Fruit fly (Drosophila melanogaster) whole organism, embryonic: ENCODE measurements around the gene Est-6.

Experiments used
- Awh ChIP-seq: fragments of 200-800 bp; sonication (Bioruptor generic); IDR thresholded peaks from 2 replicates; pipeline ENCODE4, ENCODE4 v1.3.6; 2022; ENCODE audit warnings: missing biosample characterization, missing genetic modification characterization
- Bgb ChIP-seq: fragments of 200-800 bp; sonication (Bioruptor generic); IDR thresholded peaks from 2 replicates; pipeline ENCODE4 v1.3.6; 2022; ENCODE audit warnings: missing biosample characterization, missing genetic modification characterization; ENCODE audit not compliant: partially characterized antibody
- CG10979 ChIP-seq: fragments of 200-800 bp; sonication (Bioruptor generic); optimal IDR thresholded peaks from 2 replicates; lab custom pipeline; 2018; ENCODE audit warnings: missing biosample characterization, mild to moderate bottlenecking, missing genetic modification characterization, moderate library complexity
- CG11504 ChIP-seq: fragments of 200-800 bp; sonication (Bioruptor generic); optimal IDR thresholded peaks from 3 replicates; lab custom pipeline; 2019; ENCODE audit warnings: missing biosample characterization, mild to moderate bottlenecking, missing genetic modification characterization, moderate library complexity
- CG12071 ChIP-seq: fragments of 200-800 bp; sonication (Bioruptor generic); optimal IDR thresholded peaks from 3 replicates; lab custom pipeline; 2018; ENCODE audit warnings: missing biosample characterization, mild to moderate bottlenecking, missing genetic modification characterization
- CG15011 ChIP-seq: fragments of 200-800 bp; sonication (Bioruptor generic); optimal IDR thresholded peaks from 3 replicates; lab custom pipeline; 2018; ENCODE audit warnings: missing biosample characterization, mild to moderate bottlenecking, missing genetic modification characterization
- CG15073 ChIP-seq: fragments of 200-800 bp; sonication (Bioruptor generic); optimal IDR thresholded peaks from 2 replicates; lab custom pipeline; 2016; ENCODE audit warnings: missing biosample characterization, missing genetic modification characterization
- CG16779 ChIP-seq: fragments of 200-800 bp; sonication (Bioruptor generic); IDR thresholded peaks from 2 replicates; pipeline ENCODE4 v1.3.6; 2022; ENCODE audit warnings: missing biosample characterization, missing genetic modification characterization
- CG17328 ChIP-seq: fragments of 200-800 bp; sonication (Bioruptor generic); IDR thresholded peaks from 2 replicates; pipeline ENCODE4 v1.3.6; 2022; ENCODE audit warnings: missing biosample characterization, missing genetic modification characterization
- CG18599 ChIP-seq: fragments of 200-800 bp; sonication (Bioruptor generic); optimal IDR thresholded peaks from 3 replicates; lab custom pipeline; 2017; ENCODE audit warnings: missing biosample characterization, missing genetic modification characterization, mild to moderate bottlenecking, moderate library complexity, missing genetic modification reagents
- CG30403 ChIP-seq: fragments of 200-800 bp; sonication (Bioruptor generic); optimal IDR thresholded peaks from 3 replicates; lab custom pipeline; 2016; ENCODE audit warnings: missing biosample characterization, missing genetic modification characterization
- CG34224 ChIP-seq: fragments of 200-800 bp; sonication (Bioruptor generic); IDR thresholded peaks from 3 replicates; pipeline ENCODE4 v1.3.6; 2022; ENCODE audit warnings: missing biosample characterization, missing genetic modification characterization; ENCODE audit not compliant: partially characterized antibody
- CG5180 ChIP-seq: fragments of 200-800 bp; sonication (Bioruptor generic); optimal IDR thresholded peaks from 3 replicates; lab custom pipeline; 2017; ENCODE audit warnings: missing biosample characterization, missing genetic modification characterization, mild to moderate bottlenecking, moderate library complexity, missing genetic modification reagents
- CG5245 ChIP-seq: fragments of 200-800 bp; sonication (Bioruptor generic); optimal IDR thresholded peaks from 3 replicates; lab custom pipeline; 2016; ENCODE audit warnings: missing biosample characterization, missing genetic modification characterization
- CG6683 ChIP-seq: fragments of 200-800 bp; sonication (Bioruptor generic); optimal IDR thresholded peaks from 2 replicates; lab custom pipeline; 2017; ENCODE audit warnings: missing biosample characterization, mild to moderate bottlenecking, missing genetic modification characterization, missing genetic modification reagents
- CG7928 ChIP-seq: fragments of 200-800 bp; sonication (Bioruptor generic); optimal IDR thresholded peaks from 2 replicates; lab custom pipeline; 2017; ENCODE audit warnings: missing biosample characterization, mild to moderate bottlenecking, missing genetic modification characterization
- CG8944 ChIP-seq: fragments of 200-800 bp; sonication (Bioruptor generic); optimal IDR thresholded peaks from 3 replicates; lab custom pipeline; 2016; ENCODE audit warnings: missing biosample characterization, missing genetic modification characterization
- CoRest ChIP-seq: fragments of 200-800 bp; sonication (Bioruptor generic); optimal IDR thresholded peaks from 3 replicates; lab custom pipeline; 2018; ENCODE audit warnings: missing biosample characterization, mild to moderate bottlenecking, missing genetic modification characterization, moderate library complexity
- D19B ChIP-seq: fragments of 200-800 bp; sonication (Bioruptor generic); optimal IDR thresholded peaks from 2 replicates; lab custom pipeline; 2017; ENCODE audit warnings: missing biosample characterization, mild to moderate bottlenecking, missing genetic modification characterization
- Dfd ChIP-seq, 2 experiments: fragments of >200 bp; optimal IDR thresholded peaks; 2 replicates each; lab custom pipeline; 2017; ENCODE audit warnings: missing biosample characterization in 2 of 2, missing genetic modification characterization in 2 of 2
- Drgx ChIP-seq: fragments of 200-800 bp; sonication (Bioruptor generic); IDR thresholded peaks from 2 replicates; pipeline ENCODE4 v1.3.6; 2022; ENCODE audit warnings: missing biosample characterization, missing genetic modification characterization
- E2f1 ChIP-seq: fragments of 200-800 bp; sonication (Bioruptor generic); IDR thresholded peaks from 2 replicates; pipeline ENCODE4 v1.3.6; 2022; ENCODE audit warnings: missing biosample characterization, missing genetic modification characterization
- H2.0 ChIP-seq: fragments of 200-800 bp; sonication (Bioruptor generic); IDR thresholded peaks from 2 replicates; pipeline ENCODE4 v1.3.6; 2022; ENCODE audit warnings: missing biosample characterization, missing genetic modification characterization
- Nf-YB ChIP-seq: fragments of 200-800 bp; sonication (Bioruptor generic); optimal IDR thresholded peaks from 3 replicates; lab custom pipeline; 2019; ENCODE audit warnings: missing biosample characterization, mild to moderate bottlenecking, missing genetic modification characterization, moderate library complexity
- Poxn ChIP-seq: fragments of 200-800 bp; sonication (Bioruptor generic); IDR thresholded peaks from 2 replicates; pipeline ENCODE4 v1.3.6; 2022; ENCODE audit warnings: missing biosample characterization, missing genetic modification characterization
- ac ChIP-seq: fragments of 200-800 bp; sonication (Bioruptor generic); optimal IDR thresholded peaks from 3 replicates; lab custom pipeline; 2017; ENCODE audit warnings: missing biosample characterization, mild to moderate bottlenecking, missing genetic modification characterization
- ase ChIP-seq: fragments of 200-800 bp; sonication (Bioruptor generic); IDR thresholded peaks from 3 replicates; pipeline ENCODE4 v1.3.6; 2022; ENCODE audit warnings: missing biosample characterization, missing genetic modification characterization
- bigmax ChIP-seq: fragments of 200-800 bp; sonication (Bioruptor generic); optimal IDR thresholded peaks from 2 replicates; lab custom pipeline; 2018; ENCODE audit warnings: missing biosample characterization, mild to moderate bottlenecking, missing genetic modification characterization
- disco-r ChIP-seq: fragments of 200-800 bp; sonication (Bioruptor generic); optimal IDR thresholded peaks from 2 replicates; lab custom pipeline; 2016; ENCODE audit warnings: missing biosample characterization, missing genetic modification characterization
- dm ChIP-seq: fragments of 200-800 bp; sonication (Bioruptor generic); optimal IDR thresholded peaks from 3 replicates; lab custom pipeline; 2016; ENCODE audit warnings: missing biosample characterization, missing genetic modification characterization
- gce ChIP-seq: fragments of 200-800 bp; sonication (Bioruptor generic); IDR thresholded peaks from 3 replicates; pipeline ENCODE4 v1.3.6; 2022; ENCODE audit warnings: missing biosample characterization, missing genetic modification characterization
- gfzf ChIP-seq: fragments of 200-800 bp; sonication (Bioruptor generic); optimal IDR thresholded peaks from 2 replicates; lab custom pipeline; 2016; ENCODE audit warnings: missing biosample characterization, mild to moderate bottlenecking, missing genetic modification characterization, moderate library complexity
- hb ChIP-seq: fragments of 200-800 bp; sonication (Bioruptor generic); IDR thresholded peaks from 3 replicates; pipeline ENCODE4 v1.3.6; 2022; ENCODE audit warnings: missing biosample characterization, missing genetic modification characterization; ENCODE audit not compliant: partially characterized antibody
- hbn ChIP-seq: fragments of 200-800 bp; sonication (Bioruptor generic); IDR thresholded peaks from 2 replicates; pipeline ENCODE4 v1.3.6; 2022; ENCODE audit warnings: missing biosample characterization, missing genetic modification characterization; ENCODE audit not compliant: partially characterized antibody
- hkb ChIP-seq, 2 experiments: fragments of 200-800 bp in 1 of 2; fragments of >200 bp in 1 of 2; sonication (Bioruptor generic) in 1 of 2; IDR thresholded peaks in 1 of 2; optimal IDR thresholded peaks in 1 of 2; 2 replicates each; pipeline versions ENCODE4 v1.3.6 to Lab custom; 2017 to 2022; ENCODE audit warnings: missing biosample characterization in 1 of 2, missing genetic modification characterization in 1 of 2
- inv ChIP-seq: fragments of 200-800 bp; sonication (Bioruptor generic); IDR thresholded peaks from 2 replicates; pipeline ENCODE4 v1.3.6; 2022; ENCODE audit warnings: missing biosample characterization, missing genetic modification characterization; ENCODE audit not compliant: partially characterized antibody
- kah ChIP-seq: fragments of 200-800 bp; sonication (Bioruptor generic); optimal IDR thresholded peaks from 2 replicates; lab custom pipeline; 2018; ENCODE audit warnings: missing biosample characterization, mild to moderate bottlenecking, missing genetic modification characterization
- lov ChIP-seq, 2 experiments: fragments of 200-800 bp in 1 of 2; fragments of >200 bp in 1 of 2; sonication (Bioruptor generic) in 1 of 2; IDR thresholded peaks in 1 of 2; optimal IDR thresholded peaks in 1 of 2; 2 replicates in 1 of 2; 3 replicates in 1 of 2; pipeline versions ENCODE4 v1.3.6 to Lab custom; 2017 to 2022; ENCODE audit warnings: missing biosample characterization in 1 of 2, missing genetic modification characterization in 1 of 2
- pnt ChIP-seq: fragments of 200-800 bp; sonication (Bioruptor generic); optimal IDR thresholded peaks from 3 replicates; lab custom pipeline; 2016; ENCODE audit warnings: missing biosample characterization, missing genetic modification characterization
- rib ChIP-seq: fragments of 200-800 bp; sonication (Bioruptor generic); IDR thresholded peaks from 2 replicates; pipeline ENCODE4 v1.3.6; 2022; ENCODE audit warnings: missing biosample characterization, missing genetic modification characterization
- scrt ChIP-seq: fragments of 200-800 bp; sonication (Bioruptor generic); optimal IDR thresholded peaks from 2 replicates; lab custom pipeline; 2018; ENCODE audit warnings: missing biosample characterization, mild to moderate bottlenecking, missing genetic modification characterization, moderate library complexity
- seq ChIP-seq: fragments of 200-800 bp; sonication (Bioruptor generic); IDR thresholded peaks from 2 replicates; pipeline ENCODE4 v1.3.6; 2022; ENCODE audit warnings: missing biosample characterization, missing genetic modification characterization
- sima ChIP-seq: fragments of 200-800 bp; sonication (Bioruptor generic); optimal IDR thresholded peaks from 2 replicates; lab custom pipeline; 2016; ENCODE audit warnings: missing biosample characterization, missing genetic modification characterization
- ssp ChIP-seq: fragments of 200-800 bp; sonication (Bioruptor generic); IDR thresholded peaks from 2 replicates; pipeline ENCODE4 v1.3.6; 2022; ENCODE audit warnings: missing biosample characterization, missing genetic modification characterization
- trh ChIP-seq: fragments of 200-800 bp; sonication (Bioruptor generic); optimal IDR thresholded peaks from 2 replicates; lab custom pipeline; 2016; ENCODE audit warnings: missing biosample characterization, missing genetic modification characterization
- unpg ChIP-seq: fragments of 200-800 bp; sonication (Bioruptor generic); optimal IDR thresholded peaks from 3 replicates; lab custom pipeline; 2018; ENCODE audit warnings: missing biosample characterization, mild to moderate bottlenecking, missing genetic modification characterization, moderate library complexity
- wdn ChIP-seq: fragments of 200-800 bp; sonication (Bioruptor generic); IDR thresholded peaks from 2 replicates; pipeline ENCODE4 v1.3.6; 2022; ENCODE audit warnings: missing biosample characterization, missing genetic modification characterization

The Est-6 gene

DNA sequence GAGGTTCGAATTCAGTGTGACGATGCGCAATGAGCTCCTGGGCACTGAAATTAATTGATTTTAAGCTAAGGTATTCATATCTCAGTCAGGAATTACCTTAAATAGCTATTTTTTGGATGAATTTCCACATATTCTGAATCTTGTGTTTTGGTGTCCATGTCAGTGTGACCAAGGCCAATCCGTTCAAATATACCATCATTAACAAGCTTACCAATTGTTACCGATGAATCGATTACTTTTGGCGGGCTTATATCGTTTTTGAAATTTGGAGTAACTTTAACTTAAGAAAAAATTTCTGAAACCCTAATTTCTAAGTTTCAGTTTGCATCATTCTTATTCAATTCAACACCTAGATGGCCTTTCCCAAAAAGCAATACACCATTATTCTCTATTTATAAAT is 17.2 kb downstream of the Est-6 start, which contains the start of gene Tsen54 (continued):
- TF ChIP-seq dm = no peak
- TF ChIP-seq CG30403 (GFP tag; lab: Kevin White, UChicago) = no peak
- TF ChIP-seq wdn (GFP tag; lab: Robert Waterston, UW) = no peak
- TF ChIP-seq bigmax = no peak
- peak; percentile 64 for TF ChIP-seq hbn (GFP tag; lab: Robert Waterston, UW)
- TF ChIP-seq gfzf (GFP tag; lab: Kevin White, UChicago) = peak; percentile 77
- no peak for TF ChIP-seq hkb (optimal IDR thresholded peaks at IDR 0.05; lab: Kevin White, UChicago)
- no peak for TF ChIP-seq hkb (GFP tag; IDR thresholded peaks at IDR 0.05; lab: Robert Waterston, UW)
- TF ChIP-seq Nf-YB (GFP tag; lab: Kevin White, UChicago) = no peak
- TF ChIP-seq CG18599 (GFP tag; lab: Kevin White, UChicago) = no peak
- no peak for TF ChIP-seq Poxn
- TF ChIP-seq CG15073 (GFP tag; lab: Kevin White, UChicago) = no peak
- TF ChIP-seq inv (GFP tag; lab: Robert Waterston, UW) = peak; percentile 38; the same call in 1 of the 2 replicates

DNA sequence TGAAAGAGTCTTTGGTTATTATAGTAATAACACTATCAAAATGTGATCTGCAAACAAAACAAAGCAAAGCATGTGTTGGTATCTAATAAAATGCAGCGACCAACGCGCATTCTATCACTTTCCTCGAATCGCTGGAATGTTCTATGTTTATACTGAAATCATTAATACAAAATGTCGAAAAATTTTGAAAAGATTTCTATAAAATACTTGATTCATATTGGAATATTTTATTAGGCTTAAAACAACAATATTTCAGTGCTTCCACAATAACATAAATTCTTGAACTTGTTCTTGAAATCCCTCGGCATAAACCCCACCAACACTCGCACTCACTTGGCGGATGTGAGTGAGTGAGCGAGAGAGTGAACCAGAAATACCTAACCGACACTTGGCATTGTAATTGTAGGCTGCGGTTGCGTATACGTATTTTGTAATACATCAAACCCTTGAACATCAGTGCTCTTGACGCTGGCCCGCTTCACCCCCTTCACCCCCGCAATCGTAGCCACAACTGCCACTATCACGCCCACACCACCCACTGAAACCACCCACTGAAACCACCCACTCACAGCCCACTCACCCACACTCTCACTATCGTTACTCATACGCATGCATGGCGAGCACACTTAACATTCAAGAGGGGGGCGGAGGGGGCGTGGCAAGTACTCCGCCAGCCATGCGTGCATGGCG is 34.5 kb downstream of the Est-6 start:
- TF ChIP-seq scrt (GFP tag; lab: Kevin White, UChicago) (peak; percentile 51), H2.0 (GFP tag; lab: Robert Waterston, UW) (peak; percentile 35; the same call in 1 of the 2 replicates), D19B (GFP tag; lab: Kevin White, UChicago) (no peak), kah (GFP tag; lab: Kevin White, UChicago) (no peak), CG34224 (GFP tag; lab: Robert Waterston, UW) (no peak), rib (no peak), CoRest (tag; lab: Kevin White, UChicago) (peak; percentile 28), hb (GFP tag; lab: Robert Waterston, UW) (no peak), trh (no peak), CG12071 (no peak), sima (no peak), E2f1 (peak; percentile 39; the same call in 1 of the 2 replicates), Awh (GFP tag; lab: Robert Waterston, UW) (0 out of 2 replicates have a peak, but pooled peaks have one; percentile 18), lov (optimal IDR thresholded peaks at IDR 0.05; lab: Kevin White, UChicago) (no peak), lov (GFP tag; IDR thresholded peaks at IDR 0.05; lab: Robert Waterston, UW) (no peak), seq (0 out of 2 replicates have a peak, but pooled peaks have one; percentile 7), gce (GFP tag; lab: Robert Waterston, UW) (no peak), CG7928 (GFP tag; lab: Kevin White, UChicago) (no peak), disco-r (GFP tag; lab: Kevin White, UChicago) (no peak), Drgx (GFP tag; lab: Robert Waterston, UW) (peak; percentile 18; the same call in 1 of the 2 replicates), ac (no peak), Dfd (GFP tag; optimal IDR thresholded peaks at IDR 0.05; lab: Kevin White, UChicago) (no peak), CG8944 (GFP tag; lab: Kevin White, UChicago) (no peak), CG6683 (GFP tag; lab: Kevin White, UChicago) (no peak), ssp (GFP tag; lab: Robert Waterston, UW) (no peak), CG17328 (peak; percentile 58), gfzf (GFP tag; lab: Kevin White, UChicago) (no peak), pnt (GFP tag; lab: Kevin White, UChicago) (no peak), CG5180 (peak; percentile 11), CG16779 (GFP tag; lab: Robert Waterston, UW) (peak; percentile 6; the same call in 1 of the 2 replicates), CG11504 (tag; lab: Kevin White, UChicago) (peak; percentile 62), CG15011 (GFP tag; lab: Kevin White, UChicago) (no peak), CG5245 (no peak), unpg (GFP tag; lab: Kevin White, UChicago) (peak; percentile 67), ase (peak; percentile 41; the same call in 1 of the 3 replicates), CG10979 (tag; lab: Kevin White, UChicago) (no peak), Bgb (peak; percentile 20; the same call in 1 of the 2 replicates)
